Worm (Caenorhabditis elegans): Measurements from ENCODE around the gene cpna-5.
A peak's percentile ranks its signal among the peaks of the same experiment; 100 is the strongest.

The cpna-5 gene

DNA sequence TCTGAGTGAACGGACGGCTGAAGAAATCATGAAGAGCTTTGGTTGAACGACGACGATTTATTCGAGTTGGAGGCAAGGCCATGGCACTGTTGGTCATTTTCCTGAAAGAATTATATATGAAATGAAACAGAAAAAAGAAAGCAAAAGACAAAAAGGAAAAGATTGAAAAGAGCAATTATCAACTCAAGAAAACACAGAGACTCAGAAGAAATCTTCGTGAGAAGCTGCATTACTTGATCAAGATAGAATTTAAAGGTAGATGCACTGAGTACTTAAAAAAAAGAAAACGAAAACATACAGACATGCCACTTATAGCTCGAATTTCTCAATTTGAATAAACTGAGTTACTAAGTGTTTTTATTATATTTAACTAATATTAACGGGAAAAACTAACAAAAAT lies at the start of gene cpna-5:
Gene cpna-5, minus strand, starts transcription at position 101 of the 400 bp plus-strand sequence.
- TF ChIP-seq flt-1 (GFP tag; IDR thresholded peaks at IDR 0.05) (no peak), ceh-13 (GFP tag; optimal IDR thresholded peaks at IDR 0.05) (no peak), hmg-4 (GFP tag; optimal IDR thresholded peaks at IDR 0.05) (no peak), tra-4 (tag; optimal IDR thresholded peaks at IDR 0.05) (no peak), tbx-11 (GFP tag; IDR thresholded peaks at IDR 0.05) (no peak), pes-1 (GFP tag; IDR thresholded peaks at IDR 0.05) (no peak), hmbx-1 (tag; optimal IDR thresholded peaks at IDR 0.05) (no peak), ceh-36 (tag; optimal IDR thresholded peaks at IDR 0.05) (no peak), scrt-1 (GFP tag; IDR thresholded peaks at IDR 0.05) (no peak), hnd-1 (tag; optimal IDR thresholded peaks at IDR 0.05) (no peak), aly-1 (tag; optimal IDR thresholded peaks at IDR 0.05) (no peak), ets-7 (tag; optimal IDR thresholded peaks at IDR 0.05) (no peak), sea-1 (GFP tag; conservative IDR thresholded peaks at IDR 0.05) (no peak), B0310.2 (tag; optimal IDR thresholded peaks at IDR 0.05) (no peak), F13C5.2 (tag; optimal IDR thresholded peaks at IDR 0.05) (no peak), ama-1 (optimal IDR thresholded peaks at IDR 0.05) (no peak), tbx-37 (GFP tag; conservative IDR thresholded peaks at IDR 0.05) (no peak)

DNA sequence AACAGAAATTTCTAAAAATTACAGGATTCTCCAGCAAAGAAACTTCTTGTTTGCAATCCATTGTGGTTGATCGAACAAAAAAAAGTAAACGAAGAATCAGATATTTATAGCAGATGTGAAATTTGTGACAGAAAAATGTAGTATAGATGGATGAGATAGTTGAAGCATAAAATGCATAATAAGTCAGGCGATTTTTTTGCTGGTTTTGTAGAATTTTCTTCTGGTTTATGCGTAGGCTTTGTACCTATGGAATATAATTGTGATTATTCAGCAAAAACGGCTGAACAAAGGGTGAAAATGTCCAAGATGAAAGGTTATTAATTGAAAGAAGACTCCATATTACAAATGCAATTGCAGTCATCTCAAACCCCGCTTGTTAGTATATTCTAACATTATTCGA lies 47.1 kb upstream of the cpna-5 start, which contains the start of gene srh-39:
Gene srh-39, minus strand, starts transcription at position 101 of the 400 bp plus-strand sequence.
- TF ChIP-seq hnd-1 (tag; optimal IDR thresholded peaks at IDR 0.05) (no peak), ets-7 (tag; optimal IDR thresholded peaks at IDR 0.05) (no peak), ama-1 (optimal IDR thresholded peaks at IDR 0.05) (no peak)

DNA sequence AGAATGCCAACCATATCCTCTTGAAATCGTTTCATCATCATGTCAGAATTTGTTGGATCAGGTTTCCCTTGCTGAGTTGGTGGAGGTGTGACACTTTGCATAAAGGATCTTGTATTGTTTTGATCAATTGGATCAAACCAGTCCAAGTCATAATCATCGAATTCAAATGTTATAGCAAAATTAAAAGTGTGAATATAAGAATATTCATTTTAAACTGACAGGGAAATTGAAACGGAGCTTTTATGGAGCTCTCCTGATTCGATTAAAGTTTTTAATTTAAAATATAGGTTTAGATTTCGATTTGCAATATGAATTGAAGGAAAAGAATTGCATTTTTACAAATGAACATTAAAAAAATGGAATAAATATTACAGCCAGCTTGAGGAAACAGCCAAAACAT lies 45.2 kb upstream of the cpna-5 start, which contains the start of gene B0228.9:
Gene B0228.9, minus strand, starts transcription at position 101 of the 400 bp plus-strand sequence.
- TF ChIP-seq tbx-37 (GFP tag; conservative IDR thresholded peaks at IDR 0.05) (no peak), hnd-1 (tag; optimal IDR thresholded peaks at IDR 0.05) (no peak), hmg-4 (GFP tag; optimal IDR thresholded peaks at IDR 0.05) (no peak), ceh-36 (tag; optimal IDR thresholded peaks at IDR 0.05) (no peak), hmbx-1 (tag; optimal IDR thresholded peaks at IDR 0.05) (no peak), flt-1 (GFP tag; IDR thresholded peaks at IDR 0.05) (no peak), F13C5.2 (tag; optimal IDR thresholded peaks at IDR 0.05) (no peak), ama-1 (optimal IDR thresholded peaks at IDR 0.05) (no peak), tra-4 (tag; optimal IDR thresholded peaks at IDR 0.05) (no peak), B0310.2 (tag; optimal IDR thresholded peaks at IDR 0.05) (no peak)

DNA sequence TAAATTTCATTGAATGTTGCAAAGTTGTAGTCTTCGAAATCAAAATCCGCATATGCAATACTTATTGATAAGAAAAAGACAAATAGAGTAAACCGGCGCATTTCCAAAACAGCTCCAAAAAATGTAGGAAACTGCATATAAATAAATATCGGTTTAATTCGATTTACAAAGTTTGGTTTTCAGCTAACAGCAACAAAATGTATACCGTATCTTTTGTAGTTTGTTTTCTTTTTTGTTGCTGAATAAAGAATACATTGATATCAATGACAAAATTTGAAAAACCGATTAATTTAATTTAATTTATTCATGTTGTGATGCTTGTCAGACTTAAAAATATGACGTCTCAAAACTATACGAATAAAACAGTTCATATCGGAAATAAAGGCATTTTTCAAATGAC lies 43.0 kb upstream of the cpna-5 start, which contains the start of gene B0228.8:
Gene B0228.8, minus strand, starts transcription at position 101 of the 400 bp plus-strand sequence.
- no peak for TF ChIP-seq hmg-4 (GFP tag; optimal IDR thresholded peaks at IDR 0.05)
- no peak for TF ChIP-seq tbx-11 (GFP tag; IDR thresholded peaks at IDR 0.05)
- TF ChIP-seq tbx-37 (GFP tag; conservative IDR thresholded peaks at IDR 0.05) = no peak
- no peak for TF ChIP-seq scrt-1 (GFP tag; IDR thresholded peaks at IDR 0.05)
- no peak for TF ChIP-seq aly-1 (tag; optimal IDR thresholded peaks at IDR 0.05)
- TF ChIP-seq ceh-36 (tag; optimal IDR thresholded peaks at IDR 0.05) = no peak
- no peak for TF ChIP-seq flt-1 (GFP tag; IDR thresholded peaks at IDR 0.05)
- TF ChIP-seq ceh-13 (GFP tag; optimal IDR thresholded peaks at IDR 0.05) = no peak
- TF ChIP-seq F13C5.2 (tag; optimal IDR thresholded peaks at IDR 0.05) = no peak
- TF ChIP-seq ets-7 (tag; optimal IDR thresholded peaks at IDR 0.05) = no peak
- TF ChIP-seq hnd-1 (tag; optimal IDR thresholded peaks at IDR 0.05) = no peak
- TF ChIP-seq pes-1 (GFP tag; IDR thresholded peaks at IDR 0.05) = no peak
- no peak for TF ChIP-seq ama-1 (optimal IDR thresholded peaks at IDR 0.05)
- no peak for TF ChIP-seq B0310.2 (tag; optimal IDR thresholded peaks at IDR 0.05)
- no peak for TF ChIP-seq sea-1 (GFP tag; conservative IDR thresholded peaks at IDR 0.05)
- no peak for TF ChIP-seq tra-4 (tag; optimal IDR thresholded peaks at IDR 0.05)
- TF ChIP-seq hmbx-1 (tag; optimal IDR thresholded peaks at IDR 0.05) = no peak

DNA sequence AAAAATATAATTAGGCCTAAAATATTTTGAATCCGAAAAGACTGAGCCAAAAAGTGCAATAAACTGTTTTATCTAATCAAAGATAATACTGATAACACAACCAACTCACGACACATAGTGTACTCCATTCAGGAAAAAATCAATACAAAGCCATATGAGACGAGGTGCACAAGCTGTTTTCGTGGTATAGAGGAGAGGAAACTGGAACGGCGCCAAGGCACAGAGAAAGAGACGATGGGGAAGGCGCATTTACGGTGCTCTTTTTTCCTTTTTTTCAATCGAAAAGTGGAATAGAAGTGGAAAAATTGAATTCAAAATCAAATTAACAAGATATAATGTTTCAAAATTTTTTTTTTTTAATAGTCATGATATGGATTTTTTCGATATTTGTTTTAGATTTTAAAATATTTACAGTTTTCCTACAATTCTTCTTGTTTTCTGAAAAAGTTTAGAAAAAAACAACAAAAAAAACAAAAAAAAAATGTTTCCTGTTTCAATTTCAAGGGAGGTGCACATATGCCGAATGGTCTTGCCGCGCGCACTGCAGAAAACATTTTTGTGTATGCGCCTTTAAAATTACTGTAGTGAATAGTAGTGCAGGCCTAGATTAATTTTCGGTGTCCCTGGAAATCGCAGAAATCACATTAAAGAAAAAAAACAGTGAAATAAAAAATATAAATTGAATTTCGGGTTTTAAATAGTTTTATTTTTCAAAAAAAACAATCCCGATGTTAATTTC lies 40.2 kb upstream of the cpna-5 start, which contains the start of gene B0228.7:
Gene B0228.7, minus strand, starts transcription at position 627 of the 739 bp plus-strand sequence.
- TF ChIP-seq sea-1 (GFP tag; conservative IDR thresholded peaks at IDR 0.05) (no peak), ama-1 (optimal IDR thresholded peaks at IDR 0.05) (no peak), B0310.2 (tag; optimal IDR thresholded peaks at IDR 0.05) (no peak), hmg-4 (GFP tag; optimal IDR thresholded peaks at IDR 0.05) (no peak), tbx-37 (GFP tag; conservative IDR thresholded peaks at IDR 0.05) (no peak), hnd-1 (tag; optimal IDR thresholded peaks at IDR 0.05) (no peak)

DNA sequence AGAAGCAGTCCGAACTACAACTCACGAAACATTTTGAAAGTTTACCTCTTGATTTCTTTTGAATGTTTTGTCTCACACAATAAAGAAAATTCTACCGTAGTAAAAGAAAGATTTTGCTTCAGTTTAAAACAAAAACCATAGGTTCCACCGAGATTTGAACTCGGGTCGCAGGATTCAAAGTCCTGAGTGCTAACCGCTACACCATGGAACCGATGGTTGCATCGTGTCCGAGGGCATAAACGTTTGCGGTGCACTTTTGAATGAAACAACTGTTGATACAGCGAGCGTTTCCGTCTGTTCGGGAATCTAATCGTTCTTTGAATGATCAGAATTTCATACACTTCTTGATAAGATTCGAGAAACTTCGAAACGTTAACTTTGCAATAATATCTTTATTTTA lies 38.4 kb upstream of the cpna-5 start:
- TF ChIP-seq hnd-1 (tag; optimal IDR thresholded peaks at IDR 0.05) (peak; percentile 20), tbx-37 (GFP tag; conservative IDR thresholded peaks at IDR 0.05) (peak; percentile 50; the same call in 1 of the 2 replicates), scrt-1 (GFP tag; IDR thresholded peaks at IDR 0.05) (peak; percentile 69), sea-1 (GFP tag; conservative IDR thresholded peaks at IDR 0.05) (peak; percentile 78), flt-1 (GFP tag; IDR thresholded peaks at IDR 0.05) (peak; percentile 52), tbx-11 (GFP tag; IDR thresholded peaks at IDR 0.05) (peak; percentile 64), ceh-13 (GFP tag; optimal IDR thresholded peaks at IDR 0.05) (peak; percentile 45), B0310.2 (tag; optimal IDR thresholded peaks at IDR 0.05) (no peak), pes-1 (GFP tag; IDR thresholded peaks at IDR 0.05) (no peak)

DNA sequence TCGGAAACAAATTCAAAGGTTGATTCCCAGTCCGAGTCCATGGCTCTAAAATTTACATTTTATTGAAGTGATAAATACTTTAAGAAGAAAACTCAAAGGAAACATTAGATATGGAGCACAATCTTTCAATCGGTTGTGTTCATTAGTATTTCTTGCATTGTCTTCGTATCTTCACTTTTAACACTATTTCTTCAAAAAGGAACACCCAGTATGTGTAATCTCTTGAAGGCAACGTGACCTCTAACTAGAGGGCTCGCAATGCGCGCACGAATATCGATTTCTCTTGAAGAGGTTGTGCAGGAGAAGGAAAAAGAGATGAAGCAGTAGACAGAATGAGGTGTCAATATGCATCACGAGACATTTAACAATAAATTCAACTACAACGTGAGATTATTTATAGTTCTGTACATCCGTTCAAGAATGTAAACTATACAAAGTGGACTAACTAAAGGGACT lies 36.8 kb upstream of the cpna-5 start, which contains the start of the genes B0228.6 and B0228.1:
Gene B0228.6, minus strand, starts transcription at position 51 of the 456 bp plus-strand sequence.
Gene B0228.1, plus strand, starts transcription at position 228 of the 456 bp plus-strand sequence.
- no peak for TF ChIP-seq B0310.2 (tag; optimal IDR thresholded peaks at IDR 0.05)
- TF ChIP-seq hmbx-1 (tag; optimal IDR thresholded peaks at IDR 0.05) = no peak
- no peak for TF ChIP-seq ceh-13 (GFP tag; optimal IDR thresholded peaks at IDR 0.05)
- no peak for TF ChIP-seq sea-1 (GFP tag; conservative IDR thresholded peaks at IDR 0.05)
- TF ChIP-seq ets-7 (tag; optimal IDR thresholded peaks at IDR 0.05) = no peak
- TF ChIP-seq scrt-1 (GFP tag; IDR thresholded peaks at IDR 0.05) = no peak
- no peak for TF ChIP-seq pes-1 (GFP tag; IDR thresholded peaks at IDR 0.05)
- no peak for TF ChIP-seq tbx-37 (GFP tag; conservative IDR thresholded peaks at IDR 0.05)
- no peak for TF ChIP-seq flt-1 (GFP tag; IDR thresholded peaks at IDR 0.05)
- TF ChIP-seq aly-1 (tag; optimal IDR thresholded peaks at IDR 0.05) = no peak
- no peak for TF ChIP-seq ama-1 (optimal IDR thresholded peaks at IDR 0.05)
- TF ChIP-seq F13C5.2 (tag; optimal IDR thresholded peaks at IDR 0.05) = no peak
- TF ChIP-seq tra-4 (tag; optimal IDR thresholded peaks at IDR 0.05) = no peak
- TF ChIP-seq hmg-4 (GFP tag; optimal IDR thresholded peaks at IDR 0.05) = no peak
- no peak for TF ChIP-seq tbx-11 (GFP tag; IDR thresholded peaks at IDR 0.05)
- no peak for TF ChIP-seq hnd-1 (tag; optimal IDR thresholded peaks at IDR 0.05)
- no peak for TF ChIP-seq ceh-36 (tag; optimal IDR thresholded peaks at IDR 0.05)
